Fruit fly (Drosophila melanogaster) whole organism, embryonic: ENCODE data around the gene CG32832.

Source experiments
- CG10209 ChIP-seq: fragments of 200-800 bp; sonication (Bioruptor generic); optimal IDR thresholded peaks from 3 replicates; lab custom pipeline; 2017; ENCODE audit warnings: missing biosample characterization, mild to moderate bottlenecking, missing genetic modification characterization, missing genetic modification reagents
- CG18011 ChIP-seq: fragments of 200-800 bp; sonication (Bioruptor generic); optimal IDR thresholded peaks from 2 replicates; lab custom pipeline; 2017; ENCODE audit warnings: missing biosample characterization, missing genetic modification characterization, mild to moderate bottlenecking, moderate library complexity, missing genotype
- CG18599 ChIP-seq: fragments of 200-800 bp; sonication (Bioruptor generic); optimal IDR thresholded peaks from 3 replicates; lab custom pipeline; 2017; ENCODE audit warnings: missing biosample characterization, missing genetic modification characterization, mild to moderate bottlenecking, moderate library complexity, missing genetic modification reagents
- CG2199 ChIP-seq: fragments of 200-800 bp; sonication (Bioruptor generic); IDR thresholded peaks from 3 replicates; pipeline ENCODE4 v1.3.6; 2022; ENCODE audit warnings: missing biosample characterization, missing genetic modification characterization
- E2f2 ChIP-seq: fragments of 200-800 bp; sonication (Bioruptor generic); IDR thresholded peaks from 2 replicates; pipeline ENCODE4 v1.3.6; 2022; ENCODE audit warnings: missing biosample characterization, missing genetic modification characterization
- Nf-YC ChIP-seq: fragments of 200-800 bp; optimal IDR thresholded peaks from 3 replicates; lab custom pipeline; 2019; ENCODE audit warnings: missing biosample characterization, mild to moderate bottlenecking, missing genetic modification characterization, moderate library complexity
- Rx ChIP-seq: fragments of 200-800 bp; sonication (Bioruptor generic); IDR thresholded peaks from 2 replicates; pipeline ENCODE4 v1.3.6; 2022; ENCODE audit warnings: missing biosample characterization, missing genetic modification characterization
- Trl ChIP-seq, 3 experiments: fragments of >200 bp in 2 of 3; fragments of 200-800 bp in 1 of 3; sonication (Bioruptor generic) in 1 of 3; optimal IDR thresholded peaks; 2 replicates in 1 of 3; 3 replicates in 2 of 3; lab custom pipeline; 2016 to 2017; ENCODE audit warnings: missing biosample characterization in 1 of 3, missing genetic modification characterization in 1 of 3
- hb ChIP-seq: fragments of 200-800 bp; sonication (Bioruptor generic); IDR thresholded peaks from 3 replicates; pipeline ENCODE4 v1.3.6; 2022; ENCODE audit warnings: missing biosample characterization, missing genetic modification characterization; ENCODE audit not compliant: partially characterized antibody
- stc ChIP-seq: fragments of 200-800 bp; sonication (Bioruptor generic); IDR thresholded peaks from 2 replicates; pipeline ENCODE4 v1.3.6; 2022; ENCODE audit warnings: missing biosample characterization, missing genetic modification characterization

dm6 chr2L:16837672-16838071 lies 41.4 kb downstream of the CG32832 start, which contains the start of the genes SclA and SclB:
- TF ChIP-seq hb (no peak), CG18011 (GFP tag; lab: Kevin White, UChicago) (no peak), E2f2 (GFP tag; lab: Robert Waterston, UW) (no peak), Nf-YC (tag; lab: Kevin White, UChicago) (no peak), stc (GFP tag; lab: Robert Waterston, UW) (no peak), Trl (optimal IDR thresholded peaks at IDR 0.05; lab: Kevin White, UChicago) (no peak), Trl (GFP tag; optimal IDR thresholded peaks at IDR 0.05; lab: Kevin White, UChicago) (no peak), CG2199 (GFP tag; lab: Robert Waterston, UW) (no peak), CG18599 (GFP tag; lab: Kevin White, UChicago) (no peak), CG10209 (no peak), Rx (GFP tag; lab: Robert Waterston, UW) (no peak)
